Fruit fly (Drosophila melanogaster) Kc167 (cell line): ENCODE measurements around the gene CG14960.

Source experiments
- Myc ChIP-seq: fragments of >200 bp; optimal IDR thresholded peaks from 2 replicates; lab custom pipeline; 2017; ENCODE audit warnings: missing external identifiers
- Sin3A ChIP-seq: fragments of >200 bp; optimal IDR thresholded peaks from 2 replicates; lab custom pipeline; 2018; ENCODE audit warnings: missing external identifiers
- h ChIP-seq: fragments of >200 bp; optimal IDR thresholded peaks from 3 replicates; lab custom pipeline; 2018; ENCODE audit warnings: missing external identifiers
- insv ChIP-seq: fragments of >200 bp; optimal IDR thresholded peaks from 3 replicates; lab custom pipeline; 2018; ENCODE audit warnings: missing external identifiers
- psq ChIP-seq: fragments of >200 bp; optimal IDR thresholded peaks from 2 replicates; lab custom pipeline; 2017; ENCODE audit warnings: missing external identifiers
- ttk ChIP-seq: sonication (Bioruptor generic); optimal IDR thresholded peaks from 2 replicates; lab custom pipeline; 2017; ENCODE audit warnings: missing external identifiers

The CG14960 gene

DNA sequence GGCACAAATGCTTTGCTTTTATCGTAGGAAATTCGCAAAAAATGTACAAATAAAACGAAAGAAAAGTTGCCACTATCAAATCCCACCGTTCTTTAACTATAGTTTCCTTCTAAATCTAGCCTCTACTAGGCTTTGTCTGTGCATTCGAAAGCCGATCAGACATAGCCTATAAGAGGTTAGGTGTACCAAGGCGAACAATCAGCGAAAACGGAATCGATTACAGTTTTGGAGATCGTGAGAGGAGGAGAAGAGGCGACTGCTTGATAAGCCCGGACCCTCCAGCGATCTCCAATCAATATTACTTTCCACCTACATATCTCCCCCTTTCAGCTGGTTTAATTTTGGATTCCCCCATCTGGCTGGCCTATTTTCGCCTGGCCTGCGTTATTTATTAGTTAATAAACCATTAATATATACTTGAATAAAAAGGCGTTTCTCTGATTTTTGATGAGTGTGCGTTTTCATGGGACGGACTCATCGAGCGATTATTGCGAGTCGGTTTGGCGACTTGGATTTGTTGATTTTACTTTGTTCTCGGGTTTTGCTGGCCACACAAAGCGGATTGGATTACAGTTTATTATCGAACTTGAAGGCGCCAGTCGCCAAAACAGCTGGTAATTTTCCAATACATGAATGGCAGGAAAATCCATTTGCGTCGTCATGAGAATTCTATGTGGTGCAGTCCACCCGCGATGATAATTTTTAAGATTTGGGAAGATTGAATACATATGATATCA is 19.7 kb upstream of the CG14960 start:
- TF ChIP-seq insv (lab: Kevin White, UChicago) (no peak), Sin3A (no peak), psq (lab: Kevin White, UChicago) (no peak), ttk (lab: Kevin White, UChicago) (no peak), Myc (lab: Kevin White, UChicago) (no peak), h (lab: Kevin White, UChicago) (no peak)

DNA sequence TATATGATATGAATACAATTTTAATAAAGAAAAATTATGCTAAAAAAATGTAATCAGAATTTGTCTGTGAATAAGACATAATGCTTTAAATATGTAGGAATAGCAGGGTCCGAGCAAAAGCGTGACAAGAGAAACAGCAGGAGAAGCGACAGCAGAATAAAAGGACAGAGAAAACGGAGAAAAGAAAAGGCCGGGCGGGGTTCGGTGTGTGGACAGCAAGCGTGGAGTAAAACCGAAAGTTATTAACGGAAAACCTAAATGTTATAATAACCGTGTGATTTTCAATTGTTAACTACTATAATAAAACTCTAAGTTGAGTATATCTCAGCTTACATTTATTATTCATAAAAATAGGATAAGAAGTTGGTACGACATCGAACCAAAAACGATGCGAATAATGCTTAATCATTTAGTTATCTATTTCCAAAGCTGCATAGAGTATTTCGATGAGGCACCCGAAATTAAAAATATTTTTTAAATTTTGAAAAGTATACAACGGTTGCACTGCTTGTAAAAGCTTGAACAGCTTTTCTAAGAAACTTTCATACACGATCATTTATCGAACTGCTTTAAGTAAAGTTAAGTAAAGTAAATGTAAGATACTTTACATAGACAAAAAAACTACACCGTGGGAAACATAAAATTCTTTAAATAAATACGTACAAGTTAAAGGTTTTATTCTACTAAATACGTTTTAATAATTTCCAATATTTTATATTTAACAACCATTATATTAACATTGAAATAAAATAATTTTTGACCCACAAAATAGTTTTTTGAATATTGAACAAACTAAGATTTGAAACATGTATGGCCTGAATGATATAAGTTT is 19.0 kb upstream of the CG14960 start:
- no peak for TF ChIP-seq Sin3A
- TF ChIP-seq ttk (lab: Kevin White, UChicago): no peak
- TF ChIP-seq psq (lab: Kevin White, UChicago): no peak
- no peak for TF ChIP-seq Myc (lab: Kevin White, UChicago)
- TF ChIP-seq h (lab: Kevin White, UChicago): no peak
- no peak for TF ChIP-seq insv (lab: Kevin White, UChicago)

DNA sequence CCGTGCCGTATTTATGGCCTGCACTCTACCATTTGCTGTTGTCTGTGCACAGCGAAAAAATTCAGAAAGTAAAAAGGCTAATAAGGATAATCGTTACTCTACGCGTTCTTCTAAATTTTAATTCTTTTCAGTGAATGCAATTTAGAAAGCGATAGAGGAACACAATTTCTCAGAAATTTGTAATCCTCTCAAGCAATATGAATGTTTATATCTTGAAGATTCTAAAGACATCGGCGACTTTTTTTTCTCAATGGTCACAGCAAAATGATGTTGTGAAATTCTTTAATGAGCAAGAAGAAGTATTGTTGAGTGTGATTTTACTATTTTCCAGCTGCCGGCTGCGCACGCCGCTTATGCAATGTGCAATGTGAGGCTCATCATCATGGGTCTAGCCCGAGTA is 18.0 kb upstream of the CG14960 start:
- TF ChIP-seq ttk (lab: Kevin White, UChicago) (no peak), h (lab: Kevin White, UChicago) (no peak), psq (lab: Kevin White, UChicago) (no peak), insv (lab: Kevin White, UChicago) (no peak), Myc (lab: Kevin White, UChicago) (no peak), Sin3A (no peak)

- TF ChIP-seq h (lab: Kevin White, UChicago) (no peak), Sin3A (no peak), psq (lab: Kevin White, UChicago) (no peak), insv (lab: Kevin White, UChicago) (no peak), Myc (lab: Kevin White, UChicago) (no peak), ttk (lab: Kevin White, UChicago) (no peak)
These were observed 17.2 kb upstream of the CG14960 start for dm6 chr3L:3253631-3254030.

DNA sequence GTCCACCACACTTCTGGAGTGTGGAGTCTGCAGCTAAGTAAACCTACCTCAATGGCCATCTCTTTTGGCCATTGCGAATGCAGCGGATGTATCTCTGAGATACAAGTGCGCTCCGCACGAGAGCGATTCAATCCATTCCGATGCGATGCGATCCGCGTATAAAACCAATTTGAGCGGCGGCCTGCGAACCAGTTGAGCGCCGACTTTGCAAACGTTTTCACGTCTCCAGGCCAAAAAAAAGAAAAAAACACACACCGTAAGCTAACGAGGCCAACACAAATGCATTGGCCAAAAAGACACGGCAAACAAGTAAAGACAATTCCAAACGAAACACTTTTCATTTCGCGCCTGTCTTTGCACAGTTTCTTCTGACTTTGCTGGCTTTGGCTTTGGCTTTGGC is 13.1 kb upstream of the CG14960 start, which contains the start of gene ckd:
Gene ckd, plus strand, starts transcription at position 189 of the 400 bp plus-strand sequence.
- TF ChIP-seq insv (lab: Kevin White, UChicago) (no peak), ttk (lab: Kevin White, UChicago) (no peak), Sin3A (no peak), Myc (lab: Kevin White, UChicago) (no peak), psq (lab: Kevin White, UChicago) (no peak), h (lab: Kevin White, UChicago) (no peak)

DNA sequence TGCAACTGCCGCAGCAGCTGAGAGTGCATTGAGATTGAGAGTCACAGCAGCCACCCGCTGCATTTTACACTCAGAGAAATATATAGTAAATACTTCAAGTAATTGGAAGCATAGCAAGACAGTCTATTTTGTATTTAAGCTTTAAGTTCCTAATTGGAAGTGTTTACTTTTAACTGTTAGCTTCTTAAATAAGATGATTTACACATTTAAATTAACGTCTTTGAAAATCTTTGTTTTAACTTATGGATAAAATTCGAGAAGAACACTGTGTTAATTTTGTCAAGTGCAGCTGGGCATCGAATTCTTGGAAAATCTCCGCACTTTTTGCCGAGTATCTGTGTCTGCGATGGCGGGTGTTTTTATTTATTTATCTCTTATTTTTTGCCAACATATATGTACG is 11.1 kb upstream of the CG14960 start:
- TF ChIP-seq insv (lab: Kevin White, UChicago): no peak
- no peak for TF ChIP-seq psq (lab: Kevin White, UChicago)
- TF ChIP-seq Myc (lab: Kevin White, UChicago): no peak
- TF ChIP-seq h (lab: Kevin White, UChicago): no peak
- TF ChIP-seq ttk (lab: Kevin White, UChicago): no peak
- TF ChIP-seq Sin3A: no peak

dm6 chr3L:3261642-3262041 is 9.2 kb upstream of the CG14960 start:
- TF ChIP-seq Sin3A (no peak), insv (lab: Kevin White, UChicago) (no peak), psq (lab: Kevin White, UChicago) (no peak), h (lab: Kevin White, UChicago) (no peak), ttk (lab: Kevin White, UChicago) (no peak), Myc (lab: Kevin White, UChicago) (no peak)

dm6 chr3L:3266306-3266705 is 4.5 kb upstream of the CG14960 start:
- TF ChIP-seq insv (lab: Kevin White, UChicago): no peak
- TF ChIP-seq Myc (lab: Kevin White, UChicago): no peak
- TF ChIP-seq psq (lab: Kevin White, UChicago): no peak
- TF ChIP-seq ttk (lab: Kevin White, UChicago): no peak
- TF ChIP-seq h (lab: Kevin White, UChicago): no peak
- no peak for TF ChIP-seq Sin3A

DNA sequence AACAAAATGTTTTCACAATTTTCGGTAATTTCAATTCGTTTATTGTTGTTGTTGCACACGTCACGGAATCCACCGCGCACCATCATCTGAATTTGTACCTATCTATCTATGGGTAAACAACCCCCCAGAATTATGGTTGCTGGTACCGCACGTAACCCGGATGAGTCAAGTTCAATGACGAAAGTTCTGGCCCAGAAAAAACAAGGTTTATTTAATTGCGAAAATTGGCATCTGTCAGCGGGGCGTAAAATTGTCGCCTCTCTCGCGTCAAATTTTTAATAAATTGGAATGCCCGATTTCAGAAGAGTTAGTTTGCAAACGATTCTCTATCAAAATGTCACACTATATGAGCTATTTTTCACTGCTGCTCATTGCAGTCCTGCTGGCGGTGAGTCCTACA is 2.7 kb upstream of the CG14960 start, which contains the start of gene CG34265:
Gene CG34265, plus strand, starts transcription at position 301 of the 400 bp plus-strand sequence.
- TF ChIP-seq psq (lab: Kevin White, UChicago): no peak
- TF ChIP-seq Sin3A: no peak
- no peak for TF ChIP-seq Myc (lab: Kevin White, UChicago)
- TF ChIP-seq ttk (lab: Kevin White, UChicago): no peak

DNA sequence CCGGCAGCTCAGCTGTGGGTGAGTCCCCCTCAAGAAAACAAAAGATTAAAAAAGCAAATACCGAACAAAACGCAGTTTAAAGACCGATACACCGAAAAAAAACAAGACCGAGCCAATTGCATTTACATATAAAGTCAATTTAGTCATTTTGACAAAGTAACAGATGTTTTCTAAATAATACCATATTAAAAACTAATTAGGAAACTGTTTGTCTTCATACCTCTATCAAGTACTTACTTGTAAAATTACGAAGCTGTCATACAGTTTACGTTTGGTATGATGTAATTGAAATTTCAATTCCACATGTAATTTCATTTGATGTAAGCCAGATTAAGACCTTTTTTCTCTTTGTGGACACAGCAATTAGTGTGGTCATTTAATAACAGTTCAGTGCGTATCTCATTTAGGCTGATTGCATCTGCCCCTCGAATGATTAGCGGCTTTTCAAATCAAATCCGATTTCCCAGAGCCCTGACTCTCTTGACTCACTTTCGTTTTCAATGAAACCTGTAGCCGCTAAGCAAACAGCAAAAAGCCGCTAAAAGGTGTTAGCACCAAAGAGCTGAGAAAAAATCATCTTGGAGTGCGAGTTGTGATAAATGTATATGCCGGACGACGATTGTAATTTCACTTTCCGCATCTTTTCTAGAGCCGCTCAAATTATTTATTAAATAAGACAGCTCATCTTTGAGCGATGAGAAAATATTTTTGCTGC is 3.8 kb downstream of the CG14960 start:
- no peak for TF ChIP-seq Sin3A
- TF ChIP-seq ttk (lab: Kevin White, UChicago): no peak
- TF ChIP-seq h (lab: Kevin White, UChicago): no peak
- TF ChIP-seq insv (lab: Kevin White, UChicago): no peak
- no peak for TF ChIP-seq psq (lab: Kevin White, UChicago)
- TF ChIP-seq Myc (lab: Kevin White, UChicago): no peak

DNA sequence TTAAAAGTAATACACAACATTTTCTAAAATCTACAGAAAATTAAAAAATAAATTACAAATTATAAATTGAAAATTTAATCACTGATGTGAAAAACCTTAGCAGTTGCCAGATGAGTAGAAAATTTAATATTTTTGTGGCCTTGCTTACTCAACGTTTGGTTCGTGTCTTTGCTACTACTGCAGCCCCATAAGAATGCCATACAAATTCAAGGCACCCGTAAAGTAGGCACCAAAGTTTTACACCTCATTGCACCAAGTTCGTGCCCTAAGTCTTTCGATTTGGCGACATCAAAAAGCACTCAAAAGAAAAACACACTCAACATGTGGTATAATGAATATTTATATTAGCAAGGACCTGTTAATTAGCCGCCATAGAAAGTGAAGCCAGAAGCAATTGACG is 6.1 kb downstream of the CG14960 start:
- TF ChIP-seq ttk (lab: Kevin White, UChicago): no peak
- no peak for TF ChIP-seq Sin3A
- TF ChIP-seq Myc (lab: Kevin White, UChicago): no peak
- no peak for TF ChIP-seq h (lab: Kevin White, UChicago)
- no peak for TF ChIP-seq psq (lab: Kevin White, UChicago)
- no peak for TF ChIP-seq insv (lab: Kevin White, UChicago)
